Fruit fly (Drosophila melanogaster) whole organism, pupa: ENCODE data around the gene Vha100-4.
A peak's percentile ranks its signal among the peaks of the same experiment; 100 is the strongest.

ENCODE experiments used
- CG10348 ChIP-seq: fragments of 200-800 bp; sonication (Bioruptor generic); IDR thresholded peaks from 2 replicates; pipeline ENCODE4 v1.3.6; 2022; ENCODE audit warnings: missing biosample characterization, missing genetic modification characterization
- CG12605 ChIP-seq: fragments of 200-800 bp; sonication (Bioruptor generic); IDR thresholded peaks from 2 replicates; pipeline ENCODE4 v1.3.6; 2022; ENCODE audit warnings: missing biosample characterization, missing genetic modification characterization
- CG13204 ChIP-seq: fragments of 200-800 bp; sonication (Bioruptor generic); optimal IDR thresholded peaks from 2 replicates; lab custom pipeline; 2018; ENCODE audit warnings: missing biosample characterization, mild to moderate bottlenecking, missing genetic modification characterization, moderate library complexity
- CG14655 ChIP-seq: fragments of 200-800 bp; sonication (Bioruptor generic); optimal IDR thresholded peaks from 3 replicates; lab custom pipeline; 2017; ENCODE audit warnings: mild to moderate bottlenecking, missing biosample characterization, missing genetic modification reagents, missing genetic modification characterization
- CG15710 ChIP-seq: fragments of 200-800 bp; sonication (Bioruptor generic); optimal IDR thresholded peaks from 2 replicates; lab custom pipeline; 2018; ENCODE audit warnings: missing biosample characterization, mild to moderate bottlenecking, missing genetic modification characterization, moderate library complexity
- CG17806 ChIP-seq: fragments of 200-800 bp; sonication (Bioruptor generic); optimal IDR thresholded peaks from 2 replicates; lab custom pipeline; 2018; ENCODE audit warnings: missing biosample characterization, mild to moderate bottlenecking, missing genetic modification characterization, moderate library complexity
- CG32121 ChIP-seq: fragments of 200-800 bp; sonication (Bioruptor generic); IDR thresholded peaks from 2 replicates; pipeline ENCODE4 v1.3.6; 2022; ENCODE audit warnings: missing biosample characterization, missing genetic modification characterization
- CG4496 ChIP-seq: fragments of 200-800 bp; sonication (Bioruptor generic); IDR thresholded peaks from 3 replicates; pipeline ENCODE4 v1.3.6; 2022; ENCODE audit warnings: missing biosample characterization, missing genetic modification characterization
- CG8159 ChIP-seq: fragments of 200-800 bp; sonication (Bioruptor generic); optimal IDR thresholded peaks from 3 replicates; lab custom pipeline; 2018; ENCODE audit warnings: missing biosample characterization, mild to moderate bottlenecking, missing genetic modification characterization, moderate library complexity
- CG8301 ChIP-seq: fragments of 200-800 bp; sonication (Bioruptor generic); optimal IDR thresholded peaks from 2 replicates; lab custom pipeline; 2018; ENCODE audit warnings: missing biosample characterization, mild to moderate bottlenecking, missing genetic modification characterization
- CG9948 ChIP-seq: fragments of 200-800 bp; sonication (Bioruptor generic); optimal IDR thresholded peaks from 2 replicates; lab custom pipeline; 2018; ENCODE audit warnings: missing biosample characterization, mild to moderate bottlenecking, missing genetic modification characterization, moderate library complexity
- D1 ChIP-seq: fragments of 200-800 bp; sonication (Bioruptor generic); optimal IDR thresholded peaks from 2 replicates; lab custom pipeline; 2018; ENCODE audit warnings: missing biosample characterization, mild to moderate bottlenecking, missing genetic modification characterization, moderate library complexity
- EcR ChIP-seq: fragments of 200-800 bp; sonication (Bioruptor generic); optimal IDR thresholded peaks from 3 replicates; lab custom pipeline; 2019; ENCODE audit warnings: missing biosample characterization, missing genetic modification characterization, mild to moderate bottlenecking, moderate library complexity, missing genetic modification reagents
- Ets98B ChIP-seq: fragments of 200-800 bp; sonication (Bioruptor generic); IDR thresholded peaks from 2 replicates; pipeline ENCODE4 v1.3.6; 2022; ENCODE audit warnings: missing biosample characterization, missing genetic modification characterization
- Pif1A ChIP-seq: fragments of 200-800 bp; sonication (Bioruptor generic); optimal IDR thresholded peaks from 3 replicates; lab custom pipeline; 2016; ENCODE audit warnings: missing biosample characterization, missing genetic modification characterization
- Pif1B ChIP-seq: fragments of 200-800 bp; sonication (Bioruptor generic); optimal IDR thresholded peaks from 3 replicates; lab custom pipeline; 2016; ENCODE audit warnings: missing biosample characterization, missing genetic modification characterization
- Snoo ChIP-seq: fragments of 200-800 bp; sonication (Bioruptor generic); optimal IDR thresholded peaks from 3 replicates; lab custom pipeline; 2017; ENCODE audit warnings: missing biosample characterization, mild to moderate bottlenecking, missing genetic modification characterization, inconsistent platforms
- fd96Ca ChIP-seq: fragments of 200-800 bp; sonication (Bioruptor generic); IDR thresholded peaks from 3 replicates; pipeline ENCODE4 v1.3.6; 2022; ENCODE audit warnings: missing biosample characterization, missing genetic modification characterization
- gl ChIP-seq: fragments of 200-800 bp; sonication (Bioruptor generic); optimal IDR thresholded peaks from 2 replicates; lab custom pipeline; 2018; ENCODE audit warnings: missing biosample characterization, mild to moderate bottlenecking, missing genetic modification characterization
- rn ChIP-seq: fragments of 200-800 bp; sonication (Bioruptor generic); IDR thresholded peaks from 2 replicates; pipeline ENCODE4 v1.3.6; 2022; ENCODE audit warnings: missing biosample characterization, missing genetic modification characterization

Gene Vha100-4

DNA sequence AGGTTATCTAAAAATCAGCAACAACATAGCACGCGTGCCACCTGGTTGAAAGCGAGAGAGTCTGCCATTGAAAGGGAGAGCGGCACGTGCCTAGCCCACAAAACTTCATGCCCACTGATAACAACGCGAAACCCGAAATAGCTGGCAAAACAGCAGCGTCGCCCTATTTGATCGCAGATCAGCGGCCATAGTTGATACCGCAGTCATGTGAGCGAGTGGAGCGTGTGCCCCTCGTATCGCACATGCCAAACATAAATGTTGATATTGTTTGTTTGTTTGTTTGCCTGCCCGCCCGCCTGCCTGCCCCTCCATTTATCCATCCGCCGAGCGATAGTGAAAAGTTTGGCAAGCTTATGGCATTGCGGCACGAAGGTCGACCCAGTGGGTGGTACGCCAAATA is 43.3 kb upstream of the Vha100-4 start:
- no peak for TF ChIP-seq EcR (GFP tag; lab: Kevin White, UChicago)
- no peak for TF ChIP-seq CG12605
- no peak for TF ChIP-seq CG32121
- TF ChIP-seq gl (tag; lab: Kevin White, UChicago) = no peak
- TF ChIP-seq Pif1A (GFP tag; lab: Kevin White, UChicago) = no peak
- no peak for TF ChIP-seq CG14655 (GFP tag; lab: Kevin White, UChicago)
- no peak for TF ChIP-seq CG17806 (tag; lab: Kevin White, UChicago)
- TF ChIP-seq Ets98B (GFP tag; lab: Robert Waterston, UW) = no peak
- no peak for TF ChIP-seq Snoo (tag; lab: Kevin White, UChicago)
- no peak for TF ChIP-seq fd96Ca (GFP tag; lab: Robert Waterston, UW)
- TF ChIP-seq CG9948 (tag; lab: Kevin White, UChicago) = no peak
- TF ChIP-seq CG15710 (tag; lab: Kevin White, UChicago) = no peak

DNA sequence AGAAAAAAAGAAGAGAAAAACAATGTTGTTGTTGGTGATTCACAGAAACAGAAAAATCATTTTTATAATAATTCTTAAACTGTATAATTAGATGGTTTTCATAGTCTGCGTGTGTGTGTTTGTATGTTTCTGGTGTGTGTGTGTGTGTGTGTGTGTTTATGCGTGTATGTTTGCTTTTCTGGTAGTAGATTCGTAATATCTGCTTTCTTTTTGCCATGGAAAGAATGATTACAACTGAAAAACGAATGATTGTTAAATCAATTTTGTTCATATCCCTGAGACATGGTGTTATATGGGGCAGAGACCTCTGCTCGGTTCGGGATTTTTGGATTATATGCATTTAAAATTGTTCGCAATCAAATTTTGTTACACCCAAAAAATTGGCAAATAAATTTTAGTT is 33.7 kb upstream of the Vha100-4 start:
- TF ChIP-seq D1 (tag; lab: Kevin White, UChicago) = no peak
- no peak for TF ChIP-seq CG15710 (tag; lab: Kevin White, UChicago)
- TF ChIP-seq, all 21 proteins: peak for 0

DNA sequence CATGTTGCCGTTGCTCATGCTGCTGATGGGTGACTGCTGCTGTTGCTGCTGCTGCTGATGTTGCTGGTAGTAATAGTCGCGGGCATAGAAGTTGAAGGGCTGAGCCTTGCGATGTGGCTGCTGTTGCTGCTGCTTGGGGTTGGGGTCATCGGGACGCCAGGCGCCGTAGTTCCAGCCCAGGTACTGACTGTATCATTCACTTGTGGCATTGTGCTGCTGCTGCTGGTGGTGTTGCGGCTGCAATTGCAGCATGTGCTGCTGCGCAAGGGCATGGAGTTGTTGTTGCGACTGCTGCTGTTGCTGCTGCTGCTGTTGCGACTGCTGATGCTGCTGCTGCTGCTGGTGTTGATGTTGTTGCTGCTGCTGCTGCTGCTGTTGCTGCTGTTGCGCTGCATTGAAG is 32.8 kb upstream of the Vha100-4 start:
- no peak for TF ChIP-seq Pif1B (GFP tag; lab: Kevin White, UChicago)
- TF ChIP-seq rn (GFP tag; lab: Robert Waterston, UW) = no peak
- no peak for TF ChIP-seq Snoo (tag; lab: Kevin White, UChicago)
- TF ChIP-seq EcR (GFP tag; lab: Kevin White, UChicago) = no peak
- TF ChIP-seq CG10348 (GFP tag; lab: Robert Waterston, UW) = no peak
- no peak for TF ChIP-seq CG17806 (tag; lab: Kevin White, UChicago)
- TF ChIP-seq CG8301 (tag; lab: Kevin White, UChicago) = no peak
- no peak for TF ChIP-seq CG15710 (tag; lab: Kevin White, UChicago)
- TF ChIP-seq CG8159 (tag; lab: Kevin White, UChicago) = no peak
- no peak for TF ChIP-seq gl (tag; lab: Kevin White, UChicago)
- TF ChIP-seq Ets98B (GFP tag; lab: Robert Waterston, UW) = no peak
- TF ChIP-seq CG14655 (GFP tag; lab: Kevin White, UChicago) = no peak
- no peak for TF ChIP-seq CG12605
- no peak for TF ChIP-seq CG32121
- no peak for TF ChIP-seq Pif1A (GFP tag; lab: Kevin White, UChicago)
- TF ChIP-seq CG9948 (tag; lab: Kevin White, UChicago) = no peak
- TF ChIP-seq D1 (tag; lab: Kevin White, UChicago) = no peak

DNA sequence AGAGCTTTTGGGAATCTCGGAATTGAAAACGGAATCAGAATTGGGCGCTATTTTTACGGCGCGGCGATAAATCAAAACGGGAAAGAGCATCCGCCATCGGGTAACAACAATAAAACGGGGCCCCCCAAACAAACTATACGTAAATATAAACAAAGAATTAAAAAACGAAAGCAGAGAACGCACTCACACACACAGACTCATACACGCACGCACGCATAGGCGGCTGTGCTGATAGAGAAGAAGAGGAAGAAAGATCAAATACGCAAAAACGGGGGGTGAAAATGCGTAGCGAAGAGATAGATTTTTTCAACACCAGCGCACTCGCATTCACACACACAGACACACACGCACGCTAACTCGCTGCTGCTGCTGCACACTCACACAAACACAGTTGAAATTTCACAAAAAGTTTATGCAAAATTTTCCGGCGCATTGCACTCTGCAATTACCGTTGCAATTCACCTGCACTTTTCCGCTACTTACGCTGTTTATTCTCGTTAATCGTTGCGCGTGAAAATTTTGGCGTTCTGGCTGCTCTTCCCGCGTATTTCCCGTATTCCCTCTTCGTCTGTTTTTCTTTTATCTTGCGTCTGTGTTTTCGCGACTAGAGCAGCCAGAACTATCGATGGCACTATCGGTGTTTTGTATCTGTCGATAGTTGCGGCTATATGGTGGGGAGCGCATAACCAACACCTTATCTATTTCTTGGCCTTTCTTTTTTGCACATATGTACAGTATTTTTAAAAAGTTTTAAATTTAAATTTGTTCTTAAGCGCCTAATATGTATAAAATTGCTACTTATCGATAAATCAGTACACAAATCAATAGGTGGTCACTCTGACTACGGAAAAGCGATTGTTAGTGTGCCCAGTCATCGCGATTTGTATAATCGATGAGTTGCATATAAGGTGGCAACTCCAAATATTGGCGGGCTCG is 22.9 kb upstream of the Vha100-4 start, which contains the start of gene CG31122:
Gene CG31122, minus strand, starts transcription at position 596 of the 936 bp plus-strand sequence.
- TF ChIP-seq CG13204 (GFP tag; lab: Kevin White, UChicago) (no peak), Pif1A (GFP tag; lab: Kevin White, UChicago) (no peak), rn (GFP tag; lab: Robert Waterston, UW) (no peak), CG8301 (tag; lab: Kevin White, UChicago) (peak; percentile 10), CG4496 (GFP tag; lab: Robert Waterston, UW) (peak; percentile 46; the same call in 1 of the 3 replicates), fd96Ca (GFP tag; lab: Robert Waterston, UW) (no peak; the same call in 2 of the 3 replicates), CG32121 (peak; percentile 44; the same call in 1 of the 2 replicates), gl (tag; lab: Kevin White, UChicago) (no peak), CG10348 (GFP tag; lab: Robert Waterston, UW) (no peak), Ets98B (GFP tag; lab: Robert Waterston, UW) (peak; percentile 51)

DNA sequence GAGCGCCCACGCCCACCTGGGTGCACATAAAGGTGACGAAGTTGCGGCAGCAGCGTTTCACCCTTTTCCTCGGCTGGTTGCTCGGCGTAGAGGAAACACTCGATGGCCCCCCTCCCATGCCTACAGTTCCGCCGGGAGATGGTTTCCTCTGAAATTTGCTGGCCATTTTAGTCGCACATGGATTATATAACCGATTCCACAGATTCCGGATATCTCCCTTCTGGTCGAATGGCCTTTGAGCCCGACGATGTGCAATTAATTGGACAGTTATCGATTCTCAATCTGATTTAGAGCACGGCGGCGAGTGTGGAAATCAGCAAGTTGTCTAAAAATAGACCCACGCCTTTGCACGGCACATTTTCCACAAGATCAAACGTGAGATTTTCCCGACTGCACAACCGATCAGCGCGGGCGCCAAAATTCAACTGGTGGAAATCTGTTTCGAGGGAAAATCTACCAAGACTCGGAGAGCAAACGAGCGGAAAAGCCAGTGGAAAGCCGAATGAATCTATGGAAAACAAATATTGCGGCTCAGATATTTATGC is 21.7 kb upstream of the Vha100-4 start, which contains the start of gene CG10864:
Gene CG10864, minus strand, starts transcription at position 427 of the 545 bp plus-strand sequence.
- TF ChIP-seq CG17806 (tag; lab: Kevin White, UChicago) (no peak), gl (tag; lab: Kevin White, UChicago) (no peak), CG14655 (GFP tag; lab: Kevin White, UChicago) (no peak), CG12605 (no peak), Snoo (tag; lab: Kevin White, UChicago) (no peak), Pif1B (GFP tag; lab: Kevin White, UChicago) (no peak), CG13204 (GFP tag; lab: Kevin White, UChicago) (no peak), CG15710 (tag; lab: Kevin White, UChicago) (no peak), CG9948 (tag; lab: Kevin White, UChicago) (no peak), Ets98B (GFP tag; lab: Robert Waterston, UW) (no peak), CG4496 (GFP tag; lab: Robert Waterston, UW) (no peak), Pif1A (GFP tag; lab: Kevin White, UChicago) (no peak), CG10348 (GFP tag; lab: Robert Waterston, UW) (no peak), CG8301 (tag; lab: Kevin White, UChicago) (no peak), CG32121 (no peak), EcR (GFP tag; lab: Kevin White, UChicago) (no peak), D1 (tag; lab: Kevin White, UChicago) (no peak), fd96Ca (GFP tag; lab: Robert Waterston, UW) (no peak), CG8159 (tag; lab: Kevin White, UChicago) (no peak)
